Worm (Caenorhabditis elegans): ENCODE data around the gene C09H10.9.
"Not testable (repeated sequence)": the region's sequence is repeated elsewhere in the genome, so short reads cannot be mapped to it uniquely, and the experiment has no call there.

The C09H10.9 gene

ce11 chrII:11111107-11111506 is 6.8 kb downstream of the C09H10.9 start, which contains the start of gene glb-4:
Gene glb-4, minus strand, starts transcription at chrII:11111207.
- TF ChIP-seq unc-42 (tag; optimal IDR thresholded peaks at IDR 0.05) = no peak
- no peak for TF ChIP-seq pax-1 (tag; optimal IDR thresholded peaks at IDR 0.05)
- TF ChIP-seq ceh-19 (GFP tag; optimal IDR thresholded peaks at IDR 0.05) = no peak
- TF ChIP-seq madf-2 (tag; optimal IDR thresholded peaks at IDR 0.05) = no peak
- no peak for TF ChIP-seq pag-3 (tag; optimal IDR thresholded peaks at IDR 0.05; ENCODE audit: borderline replicate concordance)
- TF ChIP-seq pqm-1 (tag; optimal IDR thresholded peaks at IDR 0.05) = no peak
- no peak for TF ChIP-seq npax-4 (tag; optimal IDR thresholded peaks at IDR 0.05)

DNA sequence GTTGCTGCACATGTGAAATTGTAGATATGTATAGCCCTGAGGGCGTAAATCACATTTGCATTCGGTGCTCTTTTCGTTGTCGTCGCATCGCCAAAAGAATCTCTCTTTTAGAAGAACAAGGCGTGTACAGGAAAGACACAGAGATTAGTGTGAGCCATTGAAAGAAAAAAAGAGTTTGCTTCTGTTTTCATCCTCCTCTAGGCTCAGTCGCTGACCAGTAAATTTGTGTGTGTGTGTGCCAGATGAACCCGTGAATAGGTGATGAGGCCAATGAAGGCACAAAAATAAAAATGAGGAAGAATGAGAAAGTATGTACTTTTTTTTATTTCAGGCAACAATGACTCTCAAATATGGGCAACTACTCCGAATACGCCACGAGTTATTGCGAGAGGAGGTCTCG is 8.2 kb downstream of the C09H10.9 start, which contains the start of gene mat-2:
Gene mat-2, plus strand, starts transcription at position 301 of the 400 bp plus-strand sequence.
- TF ChIP-seq npax-4 (tag; optimal IDR thresholded peaks at IDR 0.05) (no peak), pat-9 (tag; optimal IDR thresholded peaks at IDR 0.05) (no peak), hlh-15 (tag; optimal IDR thresholded peaks at IDR 0.05) (no peak), ets-4 (tag; optimal IDR thresholded peaks at IDR 0.05) (no peak), pha-2 (tag; optimal IDR thresholded peaks at IDR 0.05) (no peak), hlh-13 (GFP tag; optimal IDR thresholded peaks at IDR 0.05) (no peak), ceh-24 (tag; optimal IDR thresholded peaks at IDR 0.05) (no peak), dmd-4 (tag; optimal IDR thresholded peaks at IDR 0.05; ENCODE audit: borderline replicate concordance) (no peak), ceh-9 (tag; optimal IDR thresholded peaks at IDR 0.05) (no peak), ztf-16 (tag; optimal IDR thresholded peaks at IDR 0.05) (no peak), mec-3 (tag; optimal IDR thresholded peaks at IDR 0.05; ENCODE audit: borderline replicate concordance) (no peak), fkh-6 (tag; optimal IDR thresholded peaks at IDR 0.05) (no peak), madf-2 (tag; optimal IDR thresholded peaks at IDR 0.05) (no peak), tbx-7 (tag; optimal IDR thresholded peaks at IDR 0.05) (no peak), nhr-232 (tag; optimal IDR thresholded peaks at IDR 0.05) (no peak), ceh-19 (GFP tag; optimal IDR thresholded peaks at IDR 0.05) (no peak)

DNA sequence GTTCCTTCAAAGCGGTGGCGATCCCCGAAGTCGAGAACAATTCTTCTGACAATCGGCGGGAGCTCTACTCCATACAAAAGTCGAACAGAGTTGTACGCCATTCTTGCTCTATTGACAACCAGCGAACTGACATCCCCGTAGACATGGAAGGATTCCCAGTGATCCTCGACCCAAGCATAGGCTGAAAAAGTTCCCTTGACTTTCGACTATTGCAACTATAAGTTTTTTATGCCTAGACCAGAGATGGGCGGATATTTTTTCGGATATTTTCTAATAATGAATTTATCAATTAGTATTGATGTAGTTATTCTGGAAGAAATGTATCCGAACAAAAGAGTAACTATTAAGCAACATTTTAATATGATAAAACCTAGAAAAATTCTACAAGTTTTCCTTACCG is 17.5 kb downstream of the C09H10.9 start, which contains the start of gene W10C6.2:
Gene W10C6.2, minus strand, starts transcription at position 101 of the 400 bp plus-strand sequence.
- TF ChIP-seq elt-4 (tag; optimal IDR thresholded peaks at IDR 0.05); hlh-30 (tag; optimal IDR thresholded peaks at IDR 0.05; ENCODE audit: insufficient read depth); ceh-24 (tag; optimal IDR thresholded peaks at IDR 0.05): not testable (repeated sequence)

- TF ChIP-seq zip-5 (tag; optimal IDR thresholded peaks at IDR 0.05) = no peak
- no peak for TF ChIP-seq tbx-7 (tag; optimal IDR thresholded peaks at IDR 0.05)
- TF ChIP-seq mec-3 (tag; optimal IDR thresholded peaks at IDR 0.05; ENCODE audit: borderline replicate concordance) = no peak
- no peak for TF ChIP-seq unc-3 (GFP tag; conservative IDR thresholded peaks at IDR 0.05)
- TF ChIP-seq unc-3 (tag; optimal IDR thresholded peaks at IDR 0.05) = no peak
- TF ChIP-seq pha-4 (tag; optimal IDR thresholded peaks at IDR 0.05) = no peak
- TF ChIP-seq ceh-2 (tag; optimal IDR thresholded peaks at IDR 0.05) = no peak
- TF ChIP-seq tbx-2 (tag; optimal IDR thresholded peaks at IDR 0.05) = no peak
- no peak for TF ChIP-seq ceh-18 (tag; optimal IDR thresholded peaks at IDR 0.05)
- no peak for TF ChIP-seq pat-9 (tag; optimal IDR thresholded peaks at IDR 0.05)
- no peak for TF ChIP-seq lin-11 (tag; optimal IDR thresholded peaks at IDR 0.05)
- no peak for TF ChIP-seq dmd-4 (tag; optimal IDR thresholded peaks at IDR 0.05; ENCODE audit: borderline replicate concordance)
- no peak for TF ChIP-seq hlh-30 (tag; optimal IDR thresholded peaks at IDR 0.05; ENCODE audit: insufficient read depth)
- TF ChIP-seq ceh-30 (tag; optimal IDR thresholded peaks at IDR 0.05) = no peak
- no peak for TF ChIP-seq pqm-1 (tag; optimal IDR thresholded peaks at IDR 0.05)
- no peak for TF ChIP-seq eyg-1 (tag; optimal IDR thresholded peaks at IDR 0.05)
- no peak for TF ChIP-seq pax-1 (tag; optimal IDR thresholded peaks at IDR 0.05)
- TF ChIP-seq elt-2 (tag; optimal IDR thresholded peaks at IDR 0.05) = no peak
- no peak for TF ChIP-seq hlh-8 (tag; optimal IDR thresholded peaks at IDR 0.05)
- TF ChIP-seq nhr-232 (tag; optimal IDR thresholded peaks at IDR 0.05) = no peak
Measured at ce11 chrII:11125059-11125594, 20.9 kb downstream of the C09H10.9 start.

Measured in whole organism, late embryonic.